Worm (Caenorhabditis elegans): ENCODE data around the gene T25B9.6.
"Not testable (repeated sequence)": the region's sequence is repeated elsewhere in the genome, so short reads cannot be mapped to it uniquely, and the experiment has no call there.

DNA sequence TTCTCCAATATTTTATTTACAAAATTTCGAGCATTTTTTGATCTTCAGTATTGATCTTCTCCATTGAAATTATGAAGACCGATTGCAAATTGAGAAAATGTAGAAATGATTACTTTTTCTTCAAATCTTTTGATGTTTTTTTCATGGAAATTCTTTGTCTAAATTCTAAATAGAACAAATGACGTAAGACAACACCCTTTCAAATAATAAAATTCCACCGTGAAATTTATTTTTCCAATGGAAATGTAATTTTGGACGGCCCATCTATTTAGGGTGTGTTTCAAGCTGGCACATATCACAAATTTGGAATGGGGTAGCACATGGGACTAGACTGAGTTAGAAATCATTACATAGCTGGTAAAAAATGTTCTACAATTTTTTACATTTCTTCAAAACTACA, 6.2 kb upstream of the T25B9.6 start, which contains the start of gene T25B9.2:
- TF ChIP-seq lsy-2 (tag; optimal IDR thresholded peaks at IDR 0.05); ceh-28 (tag; optimal IDR thresholded peaks at IDR 0.05); gei-8 (GFP tag; optimal IDR thresholded peaks at IDR 0.05); nhr-237 (tag; optimal IDR thresholded peaks at IDR 0.05); Y75B8A.6 (GFP tag; IDR thresholded peaks at IDR 0.05): not testable (repeated sequence)
